Worm (Caenorhabditis elegans) whole organism, L1 larva: ENCODE results near the gene srp-2.

Source experiments
- C04F5.9 ChIP-seq: sonication (generic microtip); optimal IDR thresholded peaks from 2 replicates; lab custom pipeline; 2016; ENCODE audit warnings: missing genetic modification characterization, missing compliant biosample characterization
- C16A3.4 ChIP-seq: fragments of 150-350 bp; optimal IDR thresholded peaks from 2 replicates; lab custom pipeline; 2014; ENCODE audit warnings: missing biosample characterization, missing genetic modification characterization
- C34B4.2 ChIP-seq: sonication (generic microtip); optimal IDR thresholded peaks from 2 replicates; lab custom pipeline; 2017; ENCODE audit warnings: mild to moderate bottlenecking, missing genetic modification characterization, missing compliant biosample characterization
- F16B12.6 ChIP-seq: fragments of 150-350 bp; optimal IDR thresholded peaks from 2 replicates; lab custom pipeline; 2014; ENCODE audit warnings: missing biosample characterization, missing genetic modification characterization
- alr-1 ChIP-seq: fragments of 200-800 bp; sonication (Bioruptor generic); optimal IDR thresholded peaks from 2 replicates; lab custom pipeline; 2018; ENCODE audit warnings: borderline replicate concordance, mild to moderate bottlenecking, missing genetic modification characterization, missing compliant biosample characterization
- aly-2 ChIP-seq: fragments of 150-350 bp; optimal IDR thresholded peaks from 2 replicates; lab custom pipeline; 2014; ENCODE audit warnings: missing biosample characterization, missing genetic modification characterization
- ama-1 ChIP-seq: fragments of 150-350 bp; optimal IDR thresholded peaks from 2 replicates; lab custom pipeline; 2014
- blmp-1 ChIP-seq: fragments of 150-350 bp; optimal IDR thresholded peaks from 2 replicates; lab custom pipeline; 2014; ENCODE audit warnings: missing biosample characterization, missing genetic modification characterization
- ceh-63 ChIP-seq: fragments of 200-800 bp; sonication (Bioruptor generic); optimal IDR thresholded peaks from 2 replicates; lab custom pipeline; 2018; ENCODE audit warnings: mild to moderate bottlenecking, missing genetic modification characterization, missing compliant biosample characterization
- ceh-82 ChIP-seq, 3 experiments: fragments of 150-350 bp in 1 of 3; sonication (generic microtip) in 2 of 3; optimal IDR thresholded peaks; 2 replicates each; lab custom pipeline; 2014 to 2017; ENCODE audit warnings: missing biosample characterization in 3 of 3, missing genetic modification characterization in 3 of 3
- ces-1 ChIP-seq: fragments of 150-350 bp; optimal IDR thresholded peaks from 2 replicates; lab custom pipeline; 2014; ENCODE audit warnings: missing biosample characterization, missing genetic modification reagents, missing genetic modification characterization
- dsc-1 ChIP-seq: sonication (generic microtip); optimal IDR thresholded peaks from 2 replicates; lab custom pipeline; 2016; ENCODE audit warnings: mild to moderate bottlenecking, missing genetic modification characterization, missing compliant biosample characterization
- efl-1 ChIP-seq, 4 experiments: fragments of 150-350 bp; optimal IDR thresholded peaks in 3 of 4; peaks in 1 of 4; 1 replicate in 1 of 4; 2 replicates in 3 of 4; lab custom pipeline; 2014; ENCODE audit warnings: missing biosample characterization in 2 of 4, missing genetic modification characterization in 2 of 4, missing genetic modification reagents in 2 of 4
- egl-27 ChIP-seq, 2 experiments: fragments of 150-350 bp in 1 of 2; sonication (generic microtip); optimal IDR thresholded peaks; 3 replicates each; lab custom pipeline; 2017 to 2018; ENCODE audit warnings: missing biosample characterization in 2 of 2, missing genetic modification characterization in 2 of 2, missing genetic modification reagents in 2 of 2
- elt-2 ChIP-seq: sonication (generic microtip); optimal IDR thresholded peaks from 2 replicates; lab custom pipeline; 2016; ENCODE audit warnings: missing genetic modification characterization, mild to moderate bottlenecking, inconsistent platforms, missing compliant biosample characterization, missing genetic modification reagents
- ets-5 ChIP-seq: fragments of 200-800 bp; sonication (Bioruptor generic); IDR thresholded peaks from 2 replicates; pipeline ENCODE4 v1.3.6; 2022; ENCODE audit warnings: missing genetic modification characterization, missing compliant biosample characterization
- fkh-10 ChIP-seq: sonication (generic microtip); optimal IDR thresholded peaks from 2 replicates; lab custom pipeline; 2017; ENCODE audit warnings: missing biosample characterization, missing genetic modification reagents, missing genetic modification characterization
- fkh-4 ChIP-seq: sonication (generic microtip); optimal IDR thresholded peaks from 2 replicates; lab custom pipeline; 2016; ENCODE audit warnings: missing compliant biosample characterization, missing genetic modification characterization, borderline replicate concordance
- fkh-8 ChIP-seq: sonication (generic microtip); optimal IDR thresholded peaks from 2 replicates; lab custom pipeline; 2016; ENCODE audit warnings: mild to moderate bottlenecking, missing genetic modification characterization, missing compliant biosample characterization
- fos-1 ChIP-seq: fragments of 150-350 bp; optimal IDR thresholded peaks from 2 replicates; lab custom pipeline; 2014; ENCODE audit warnings: missing biosample characterization, missing genetic modification characterization
- grh-1 ChIP-seq: fragments of 200-800 bp; sonication (Bioruptor generic); IDR thresholded peaks from 2 replicates; pipeline ENCODE4 v1.3.6; 2022; ENCODE audit warnings: missing genetic modification reagents, missing genetic modification characterization, missing compliant biosample characterization
- hlh-17 ChIP-seq: fragments of 200-800 bp; sonication (Bioruptor generic); optimal IDR thresholded peaks from 2 replicates; lab custom pipeline; 2018; ENCODE audit warnings: missing genetic modification characterization, mild to moderate bottlenecking, missing compliant biosample characterization, moderate library complexity, borderline replicate concordance
- irx-1 ChIP-seq: sonication (generic microtip); optimal IDR thresholded peaks from 2 replicates; lab custom pipeline; 2016; ENCODE audit warnings: missing genetic modification characterization, missing compliant biosample characterization
- isw-1 ChIP-seq: fragments of 200-800 bp; sonication (Bioruptor generic); IDR thresholded peaks from 2 replicates; pipeline ENCODE4 v1.3.6; 2022; ENCODE audit warnings: missing genetic modification characterization, missing compliant biosample characterization
- jun-1 ChIP-seq: fragments of 150-350 bp; optimal IDR thresholded peaks from 2 replicates; lab custom pipeline; 2014; ENCODE audit warnings: missing biosample characterization, missing genetic modification reagents, missing genetic modification characterization
- lin-13 ChIP-seq: fragments of 150-350 bp; optimal IDR thresholded peaks from 2 replicates; lab custom pipeline; 2014; ENCODE audit warnings: missing biosample characterization, missing genetic modification reagents, missing genetic modification characterization
- lin-14 ChIP-seq: fragments of 200-800 bp; sonication (Bioruptor generic); optimal IDR thresholded peaks from 2 replicates; lab custom pipeline; 2018; ENCODE audit warnings: mild to moderate bottlenecking, missing genetic modification characterization, moderate library complexity, missing compliant biosample characterization
- lin-39 ChIP-seq: fragments of 150-350 bp; optimal IDR thresholded peaks from 2 replicates; lab custom pipeline; 2014; ENCODE audit warnings: missing biosample characterization, missing genetic modification reagents, missing genetic modification characterization
- lir-3 ChIP-seq: sonication (generic microtip); optimal IDR thresholded peaks from 2 replicates; lab custom pipeline; 2016; ENCODE audit warnings: mild to moderate bottlenecking, missing genetic modification characterization, moderate library complexity, missing compliant biosample characterization; ENCODE audit not compliant: poor library complexity
- mdl-1 ChIP-seq, 2 experiments: fragments of 150-350 bp; optimal IDR thresholded peaks; 2 replicates each; lab custom pipeline; 2014 to 2017; ENCODE audit warnings: missing biosample characterization in 2 of 2, missing genetic modification characterization in 2 of 2, inconsistent platforms in 1 of 2
- nhr-12 ChIP-seq: sonication (generic microtip); optimal IDR thresholded peaks from 2 replicates; lab custom pipeline; 2017; ENCODE audit warnings: missing biosample characterization, missing genetic modification characterization
- nhr-19 ChIP-seq: fragments of 200-800 bp; sonication (Bioruptor generic); conservative IDR thresholded peaks from 2 replicates; pipeline ENCODE4 v1.3.6; 2022; ENCODE audit warnings: missing genetic modification characterization, missing compliant biosample characterization
- nhr-20 ChIP-seq: sonication (generic microtip); optimal IDR thresholded peaks from 2 replicates; lab custom pipeline; 2016; ENCODE audit warnings: mild to moderate bottlenecking, missing genetic modification characterization, missing compliant biosample characterization
- nhr-47 ChIP-seq: sonication (generic microtip); optimal IDR thresholded peaks from 2 replicates; lab custom pipeline; 2016; ENCODE audit warnings: mild to moderate bottlenecking, missing genetic modification characterization, moderate library complexity, missing compliant biosample characterization
- nhr-76 ChIP-seq: sonication (generic microtip); optimal IDR thresholded peaks from 2 replicates; lab custom pipeline; 2017; ENCODE audit warnings: missing biosample characterization, missing genetic modification characterization
- nhr-77 ChIP-seq: fragments of 150-350 bp; optimal IDR thresholded peaks from 2 replicates; lab custom pipeline; 2014; ENCODE audit warnings: missing biosample characterization, missing genetic modification characterization
- nhr-85 ChIP-seq: sonication (generic microtip); peaks from one replicate; lab custom pipeline; 2016; ENCODE audit warnings: missing genetic modification characterization, inconsistent platforms, missing compliant biosample characterization
- pqm-1 ChIP-seq: sonication (generic microtip); optimal IDR thresholded peaks from 3 replicates; lab custom pipeline; 2017; ENCODE audit warnings: missing biosample characterization, missing genetic modification characterization
- rnt-1 ChIP-seq: sonication (generic microtip); optimal IDR thresholded peaks from 2 replicates; lab custom pipeline; 2016; ENCODE audit warnings: mild to moderate bottlenecking, missing genetic modification characterization, moderate library complexity, missing compliant biosample characterization
- skn-1 ChIP-seq: fragments of 150-350 bp; optimal IDR thresholded peaks from 2 replicates; lab custom pipeline; 2014; ENCODE audit warnings: missing biosample characterization, missing genetic modification characterization
- snpc-4 ChIP-seq: fragments of 150-350 bp; optimal IDR thresholded peaks from 2 replicates; lab custom pipeline; 2014; ENCODE audit warnings: missing biosample characterization, missing genetic modification characterization
- snu-23 ChIP-seq: sonication (generic microtip); optimal IDR thresholded peaks from 2 replicates; lab custom pipeline; 2016; ENCODE audit warnings: missing genetic modification characterization, missing compliant biosample characterization
- sox-4 ChIP-seq: sonication (generic microtip); optimal IDR thresholded peaks from 2 replicates; lab custom pipeline; 2016; ENCODE audit warnings: missing genetic modification characterization, missing compliant biosample characterization
- sptf-1 ChIP-seq: fragments of 150-350 bp; optimal IDR thresholded peaks from 2 replicates; lab custom pipeline; 2014; ENCODE audit warnings: missing biosample characterization, missing genetic modification characterization
- swsn-7 ChIP-seq: sonication (generic microtip); optimal IDR thresholded peaks from 2 replicates; lab custom pipeline; 2016; ENCODE audit warnings: missing genetic modification characterization, missing compliant biosample characterization
- unc-30 ChIP-seq: sonication (generic microtip); optimal IDR thresholded peaks from 2 replicates; lab custom pipeline; 2017; ENCODE audit warnings: missing biosample characterization, missing genetic modification characterization
- unc-62 ChIP-seq: fragments of 150-350 bp; optimal IDR thresholded peaks from 2 replicates; lab custom pipeline; 2014; ENCODE audit warnings: missing biosample characterization, missing genetic modification reagents, missing genetic modification characterization
- unc-98 ChIP-seq: fragments of 200-800 bp; sonication (Bioruptor generic); IDR thresholded peaks from 2 replicates; pipeline ENCODE4 v1.3.6; 2022; ENCODE audit warnings: missing genetic modification characterization, missing compliant biosample characterization
- xbp-1 ChIP-seq: sonication (generic microtip); optimal IDR thresholded peaks from 2 replicates; lab custom pipeline; 2016; ENCODE audit warnings: missing genetic modification characterization, missing compliant biosample characterization
- zip-4 ChIP-seq: fragments of 200-800 bp; sonication (Bioruptor generic); optimal IDR thresholded peaks from 2 replicates; lab custom pipeline; 2018; ENCODE audit warnings: mild to moderate bottlenecking, missing genetic modification characterization, moderate library complexity, missing compliant biosample characterization
- ztf-11 ChIP-seq, 2 experiments: sonication (generic microtip); optimal IDR thresholded peaks; 2 replicates each; lab custom pipeline; 2016 to 2017; ENCODE audit warnings: missing genetic modification characterization in 2 of 2, missing biosample characterization in 1 of 2, missing compliant biosample characterization in 1 of 2

srp-2 gene

ce11 chrV:808260-808659, 45.8 kb downstream of the srp-2 start:
- TF ChIP-seq nhr-47 (no peak), unc-98 (GFP tag; lab: Robert Waterston, UW) (no peak), sox-4 (tag; lab: Kevin White, UChicago) (no peak), aly-2 (tag; lab: Kevin White, UChicago) (no peak), elt-2 (tag; lab: Kevin White, UChicago) (no peak), ets-5 (GFP tag; lab: Robert Waterston, UW) (no peak), fkh-10 (no peak), nhr-20 (tag; lab: Kevin White, UChicago) (no peak), skn-1 (tag; lab: Kevin White, UChicago) (no peak), hlh-17 (GFP tag; lab: Kevin White, UChicago) (no peak), lin-39 (tag; lab: Kevin White, UChicago) (no peak), nhr-85 (no peak), pqm-1 (tag; lab: Kevin White, UChicago) (no peak)
- TF ChIP-seq, all 84 proteins: peak for 0

ce11 chrV:810281-810862, 47.9 kb downstream of the srp-2 start, which contains the start of gene R13D11.4:
TSS of gene R13D11.4 (plus strand) at chrV:810812.
- TF ChIP-seq ama-1 (no peak), nhr-19 (GFP tag; lab: Robert Waterston, UW) (no peak), ces-1 (GFP tag; lab: Kevin White, UChicago) (peak; percentile 12), grh-1 (GFP tag; lab: Robert Waterston, UW) (no peak), ceh-82 (tag; optimal IDR thresholded peaks at IDR 0.05; lab: Kevin White, UChicago) (peak in 1 of 3 experiments; percentile 39), fos-1 (tag; lab: Kevin White, UChicago) (no peak), F16B12.6 (tag; lab: Kevin White, UChicago) (no peak), ets-5 (GFP tag; lab: Robert Waterston, UW) (no peak), efl-1 (optimal IDR thresholded peaks at IDR 0.05; lab: Kevin White, UChicago) (peak in 1 of 2 experiments; percentile 2), efl-1 (GFP tag; optimal IDR thresholded peaks at IDR 0.05 in 1 of 2; lab: Kevin White, UChicago) (peak in 1 of 2 experiments; percentile 84), nhr-76 (tag; lab: Kevin White, UChicago) (no peak), nhr-12 (no peak), nhr-85 (no peak), alr-1 (tag; lab: Kevin White, UChicago) (no peak), dsc-1 (tag; lab: Kevin White, UChicago) (peak; percentile 46), lin-39 (tag; lab: Kevin White, UChicago) (no peak), skn-1 (tag; lab: Kevin White, UChicago) (peak; percentile 8), blmp-1 (no peak), jun-1 (tag; lab: Kevin White, UChicago) (no peak), ztf-11 (tag; optimal IDR thresholded peaks at IDR 0.05; lab: Kevin White, UChicago) (no peak), sptf-1 (tag; lab: Kevin White, UChicago) (no peak), nhr-77 (no peak), ceh-63 (GFP tag; lab: Kevin White, UChicago) (no peak), zip-4 (GFP tag; lab: Kevin White, UChicago) (no peak), lin-13 (GFP tag; lab: Kevin White, UChicago) (no peak), lir-3 (tag; lab: Kevin White, UChicago) (no peak), C16A3.4 (tag; lab: Kevin White, UChicago) (no peak), unc-30 (tag; lab: Kevin White, UChicago) (no peak), unc-62 (GFP tag; lab: Kevin White, UChicago) (no peak), C34B4.2 (tag; lab: Kevin White, UChicago) (no peak), rnt-1 (tag; lab: Kevin White, UChicago) (no peak), fkh-4 (tag; lab: Kevin White, UChicago) (no peak), C04F5.9 (tag; lab: Kevin White, UChicago) (no peak), isw-1 (GFP tag; lab: Robert Waterston, UW) (no peak), snu-23 (GFP tag; lab: Kevin White, UChicago) (peak; percentile 28), egl-27 (tag; optimal IDR thresholded peaks at IDR 0.05; lab: Kevin White, UChicago) (no peak), irx-1 (tag; lab: Kevin White, UChicago) (no peak), mdl-1 (tag; optimal IDR thresholded peaks at IDR 0.05; lab: Kevin White, UChicago) (no peak), snpc-4 (no peak), swsn-7 (tag; lab: Kevin White, UChicago) (peak; percentile 16), xbp-1 (tag; lab: Kevin White, UChicago) (no peak), fkh-8 (tag; lab: Kevin White, UChicago) (no peak), lin-14 (GFP tag; lab: Kevin White, UChicago) (no peak)
